Worm (Caenorhabditis elegans) whole organism, L3 larva: Measurements from ENCODE around the gene cyp-35B1.

ENCODE experiments used
- R02D3.7 ChIP-seq: fragments of 150-350 bp; optimal IDR thresholded peaks from 2 replicates; lab custom pipeline; 2014; ENCODE audit warnings: missing biosample characterization, missing genetic modification characterization
- aly-2 ChIP-seq: fragments of 150-350 bp; optimal IDR thresholded peaks from 2 replicates; lab custom pipeline; 2014; ENCODE audit warnings: missing biosample characterization, missing genetic modification characterization
- ama-1 ChIP-seq: fragments of 150-350 bp; optimal IDR thresholded peaks from 2 replicates; lab custom pipeline; 2018
- ceh-16 ChIP-seq: sonication (generic microtip); optimal IDR thresholded peaks from 2 replicates; lab custom pipeline; 2017; ENCODE audit warnings: missing biosample characterization, missing genetic modification characterization
- ceh-28 ChIP-seq: fragments of 150-350 bp; optimal IDR thresholded peaks from 2 replicates; lab custom pipeline; 2014; ENCODE audit warnings: missing biosample characterization, missing genetic modification reagents, missing genetic modification characterization
- ceh-82 ChIP-seq: fragments of 150-350 bp; optimal IDR thresholded peaks from 2 replicates; lab custom pipeline; 2014; ENCODE audit warnings: missing biosample characterization, missing genetic modification characterization
- ceh-9 ChIP-seq: sonication (generic microtip); optimal IDR thresholded peaks from 2 replicates; lab custom pipeline; 2018; ENCODE audit warnings: missing biosample characterization, missing genetic modification characterization
- egl-27 ChIP-seq: sonication (generic microtip); optimal IDR thresholded peaks from 4 replicates; lab custom pipeline; 2017; ENCODE audit warnings: missing biosample characterization, missing genetic modification reagents, missing genetic modification characterization
- egl-5 ChIP-seq: fragments of 150-350 bp; optimal IDR thresholded peaks from 2 replicates; lab custom pipeline; 2017; ENCODE audit warnings: missing biosample characterization, missing genetic modification reagents, missing genetic modification characterization, inconsistent platforms
- elt-1 ChIP-seq: fragments of 150-350 bp; optimal IDR thresholded peaks from 2 replicates; lab custom pipeline; 2014; ENCODE audit warnings: missing biosample characterization, missing genetic modification characterization
- elt-2 ChIP-seq: sonication (generic microtip); optimal IDR thresholded peaks from 2 replicates; lab custom pipeline; 2016; ENCODE audit warnings: missing genetic modification reagents, mild to moderate bottlenecking, missing genetic modification characterization, missing compliant biosample characterization
- elt-3 ChIP-seq, 3 experiments: fragments of 150-350 bp in 1 of 3; sonication (generic microtip) in 2 of 3; optimal IDR thresholded peaks; 2 replicates in 2 of 3; 4 replicates in 1 of 3; lab custom pipeline; 2014 to 2017; ENCODE audit warnings: missing biosample characterization in 3 of 3, missing genetic modification characterization in 3 of 3
- eor-1 ChIP-seq, 2 experiments: fragments of 150-350 bp; optimal IDR thresholded peaks; 2 replicates each; lab custom pipeline; 2014 to 2018; ENCODE audit warnings: missing biosample characterization in 2 of 2, missing genetic modification characterization in 2 of 2
- fkh-10 ChIP-seq: sonication (generic microtip); optimal IDR thresholded peaks from 2 replicates; lab custom pipeline; 2017; ENCODE audit warnings: missing biosample characterization, missing genetic modification reagents, missing genetic modification characterization
- fkh-2 ChIP-seq: fragments of 150-350 bp; optimal IDR thresholded peaks from 2 replicates; lab custom pipeline; 2014; ENCODE audit warnings: missing biosample characterization, missing genetic modification reagents, missing genetic modification characterization
- fos-1 ChIP-seq: fragments of 150-350 bp; optimal IDR thresholded peaks from 2 replicates; lab custom pipeline; 2014; ENCODE audit warnings: missing biosample characterization, missing genetic modification characterization
- hmg-11 ChIP-seq: sonication (generic microtip); optimal IDR thresholded peaks from 2 replicates; lab custom pipeline; 2016; ENCODE audit warnings: missing genetic modification characterization, missing compliant biosample characterization
- jun-1 ChIP-seq: fragments of 150-350 bp; optimal IDR thresholded peaks from 2 replicates; lab custom pipeline; 2014; ENCODE audit warnings: missing biosample characterization, missing genetic modification reagents, missing genetic modification characterization
- lin-15B ChIP-seq: fragments of 150-350 bp; optimal IDR thresholded peaks from 2 replicates; lab custom pipeline; 2014; ENCODE audit warnings: missing biosample characterization, missing genetic modification characterization
- lin-39 ChIP-seq: fragments of 150-350 bp; optimal IDR thresholded peaks from 2 replicates; lab custom pipeline; 2018; ENCODE audit warnings: missing biosample characterization, missing genetic modification reagents, missing genetic modification characterization
- lsy-12 ChIP-seq: sonication (generic microtip); optimal IDR thresholded peaks from 2 replicates; lab custom pipeline; 2016; ENCODE audit warnings: mild to moderate bottlenecking, missing genetic modification characterization, missing compliant biosample characterization
- mdl-1 ChIP-seq: fragments of 150-350 bp; optimal IDR thresholded peaks from 2 replicates; lab custom pipeline; 2014; ENCODE audit warnings: missing biosample characterization, missing genetic modification characterization
- mml-1 ChIP-seq: fragments of 150-350 bp; sonication (generic microtip); optimal IDR thresholded peaks from 3 replicates; lab custom pipeline; 2014; ENCODE audit warnings: missing biosample characterization, missing genetic modification characterization
- nfya-1 ChIP-seq: sonication (generic microtip); optimal IDR thresholded peaks from 2 replicates; lab custom pipeline; 2017; ENCODE audit warnings: missing genetic modification characterization, mild to moderate bottlenecking, missing compliant biosample characterization, antibody characterized with exemption, moderate library complexity; ENCODE audit not compliant: insufficient read depth
- nhr-12 ChIP-seq: fragments of 150-350 bp; optimal IDR thresholded peaks from 2 replicates; lab custom pipeline; 2014; ENCODE audit warnings: missing biosample characterization, missing genetic modification characterization
- nhr-23 ChIP-seq: fragments of 150-350 bp; optimal IDR thresholded peaks from 2 replicates; lab custom pipeline; 2014; ENCODE audit warnings: missing biosample characterization, missing genetic modification reagents, missing genetic modification characterization
- nhr-237 ChIP-seq: fragments of 150-350 bp; optimal IDR thresholded peaks from 2 replicates; lab custom pipeline; 2014; ENCODE audit warnings: missing biosample characterization, missing genetic modification characterization
- nhr-25 ChIP-seq: sonication (generic microtip); optimal IDR thresholded peaks from 2 replicates; lab custom pipeline; 2017; ENCODE audit warnings: missing biosample characterization, missing genetic modification characterization
- nhr-28 ChIP-seq: fragments of 150-350 bp; optimal IDR thresholded peaks from 2 replicates; lab custom pipeline; 2014; ENCODE audit warnings: missing biosample characterization, missing genetic modification characterization
- nhr-43 ChIP-seq: sonication (generic microtip); optimal IDR thresholded peaks from 2 replicates; lab custom pipeline; 2016; ENCODE audit warnings: mild to moderate bottlenecking, missing genetic modification characterization, missing compliant biosample characterization; ENCODE audit not compliant: poor library complexity, severe bottlenecking
- nhr-67 ChIP-seq: fragments of 150-350 bp; optimal IDR thresholded peaks from 2 replicates; lab custom pipeline; 2014; ENCODE audit warnings: missing biosample characterization, missing genetic modification characterization
- pqm-1 ChIP-seq: fragments of 150-350 bp; optimal IDR thresholded peaks from 2 replicates; lab custom pipeline; 2017; ENCODE audit warnings: missing biosample characterization, missing genetic modification characterization, inconsistent platforms
- sea-2 ChIP-seq: fragments of 150-350 bp; sonication (generic microtip); optimal IDR thresholded peaks from 4 replicates; lab custom pipeline; 2014; ENCODE audit warnings: missing biosample characterization, missing genetic modification reagents, missing genetic modification characterization
- skn-1 ChIP-seq: fragments of 150-350 bp; optimal IDR thresholded peaks from 2 replicates; lab custom pipeline; 2014; ENCODE audit warnings: missing biosample characterization, missing genetic modification characterization
- snpc-4 ChIP-seq: fragments of 150-350 bp; optimal IDR thresholded peaks from 2 replicates; lab custom pipeline; 2014; ENCODE audit warnings: missing biosample characterization, missing genetic modification characterization
- tbx-2 ChIP-seq: sonication (generic microtip); optimal IDR thresholded peaks from 2 replicates; lab custom pipeline; 2016; ENCODE audit warnings: mild to moderate bottlenecking, missing genetic modification characterization, missing compliant biosample characterization
- unc-39 ChIP-seq: sonication (generic microtip); optimal IDR thresholded peaks from 4 replicates; lab custom pipeline; 2017; ENCODE audit warnings: missing biosample characterization, missing genetic modification characterization
- unc-62 ChIP-seq: fragments of 150-350 bp; sonication (generic microtip); optimal IDR thresholded peaks from 4 replicates; lab custom pipeline; 2014; ENCODE audit warnings: missing biosample characterization, missing genetic modification reagents, missing genetic modification characterization
- zag-1 ChIP-seq: fragments of 150-350 bp; optimal IDR thresholded peaks from 2 replicates; lab custom pipeline; 2014; ENCODE audit warnings: missing biosample characterization, missing genetic modification characterization
- ztf-11 ChIP-seq: fragments of 150-350 bp; optimal IDR thresholded peaks from 2 replicates; lab custom pipeline; 2014; ENCODE audit warnings: missing biosample characterization, missing genetic modification characterization
- ztf-4 ChIP-seq: fragments of 150-350 bp; optimal IDR thresholded peaks from 2 replicates; lab custom pipeline; 2014; ENCODE audit warnings: missing biosample characterization, missing genetic modification characterization

cyp-35B1 gene

ce11 chrV:3929099-3929498 lies 9.7 kb upstream of the cyp-35B1 start, which contains the start of gene srx-64:
Gene srx-64 (plus strand): TSS chrV:3929399.
- no peak for TF ChIP-seq lin-15B
- TF ChIP-seq elt-3 (tag; optimal IDR thresholded peaks at IDR 0.05; lab: Kevin White, UChicago): no peak
- TF ChIP-seq nhr-43 (tag; lab: Kevin White, UChicago): no peak
- TF ChIP-seq zag-1 (tag; lab: Kevin White, UChicago): no peak
- TF ChIP-seq ceh-16: no peak
- TF ChIP-seq elt-1 (tag; lab: Kevin White, UChicago): no peak
- TF ChIP-seq ztf-4 (tag; lab: Kevin White, UChicago): no peak
- TF ChIP-seq mml-1 (tag; lab: Kevin White, UChicago): no peak
- no peak for TF ChIP-seq ama-1
- no peak for TF ChIP-seq nfya-1
- TF ChIP-seq unc-62: no peak
- TF ChIP-seq nhr-67 (tag; lab: Kevin White, UChicago): no peak
- no peak for TF ChIP-seq mdl-1 (tag; lab: Kevin White, UChicago)
- no peak for TF ChIP-seq nhr-28 (tag; lab: Kevin White, UChicago)
- TF ChIP-seq snpc-4 (tag; lab: Kevin White, UChicago): no peak
- TF ChIP-seq ceh-9 (tag; lab: Kevin White, UChicago): no peak
- no peak for TF ChIP-seq nhr-25
- no peak for TF ChIP-seq nhr-237 (tag; lab: Kevin White, UChicago)
- no peak for TF ChIP-seq egl-27 (tag; lab: Kevin White, UChicago)

DNA sequence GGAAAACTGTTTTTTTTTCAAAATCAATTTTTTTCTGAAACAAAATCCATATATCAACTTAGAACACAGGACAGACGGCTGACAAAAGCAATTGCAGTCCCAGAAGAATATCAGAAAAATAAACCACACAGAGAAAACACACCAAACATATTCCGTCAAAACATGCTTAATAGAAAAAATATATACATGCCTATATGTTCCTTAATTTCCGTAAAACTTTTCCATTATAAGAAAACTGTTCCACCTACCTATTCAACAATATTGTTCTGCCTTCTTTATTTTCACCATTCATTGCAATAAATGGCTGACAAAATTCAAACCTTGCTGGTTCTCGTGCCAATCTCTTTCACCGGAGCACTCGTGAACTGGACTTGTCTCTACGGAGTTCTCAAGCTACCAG lies 7.5 kb upstream of the cyp-35B1 start, which contains the start of gene srx-63:
Gene srx-63, plus strand, starts transcription at position 301 of the 400 bp plus-strand sequence.
- TF ChIP-seq unc-39 (tag; lab: Kevin White, UChicago): no peak
- TF ChIP-seq lin-39 (tag; lab: Kevin White, UChicago): no peak
- no peak for TF ChIP-seq tbx-2 (tag; lab: Kevin White, UChicago)
- no peak for TF ChIP-seq fos-1 (tag; lab: Kevin White, UChicago)
- TF ChIP-seq lin-15B: no peak
- TF ChIP-seq nfya-1: no peak
- no peak for TF ChIP-seq nhr-67 (tag; lab: Kevin White, UChicago)
- no peak for TF ChIP-seq ceh-82
- no peak for TF ChIP-seq mml-1 (tag; lab: Kevin White, UChicago)
- TF ChIP-seq elt-1 (tag; lab: Kevin White, UChicago): no peak
- TF ChIP-seq aly-2 (tag; lab: Kevin White, UChicago): no peak
- TF ChIP-seq jun-1 (tag; lab: Kevin White, UChicago): no peak
- no peak for TF ChIP-seq egl-5 (tag; lab: Kevin White, UChicago)
- no peak for TF ChIP-seq eor-1 (tag; optimal IDR thresholded peaks at IDR 0.05; lab: Kevin White, UChicago)
- TF ChIP-seq nhr-237 (tag; lab: Kevin White, UChicago): no peak
- TF ChIP-seq nhr-23 (tag; lab: Kevin White, UChicago): no peak

DNA sequence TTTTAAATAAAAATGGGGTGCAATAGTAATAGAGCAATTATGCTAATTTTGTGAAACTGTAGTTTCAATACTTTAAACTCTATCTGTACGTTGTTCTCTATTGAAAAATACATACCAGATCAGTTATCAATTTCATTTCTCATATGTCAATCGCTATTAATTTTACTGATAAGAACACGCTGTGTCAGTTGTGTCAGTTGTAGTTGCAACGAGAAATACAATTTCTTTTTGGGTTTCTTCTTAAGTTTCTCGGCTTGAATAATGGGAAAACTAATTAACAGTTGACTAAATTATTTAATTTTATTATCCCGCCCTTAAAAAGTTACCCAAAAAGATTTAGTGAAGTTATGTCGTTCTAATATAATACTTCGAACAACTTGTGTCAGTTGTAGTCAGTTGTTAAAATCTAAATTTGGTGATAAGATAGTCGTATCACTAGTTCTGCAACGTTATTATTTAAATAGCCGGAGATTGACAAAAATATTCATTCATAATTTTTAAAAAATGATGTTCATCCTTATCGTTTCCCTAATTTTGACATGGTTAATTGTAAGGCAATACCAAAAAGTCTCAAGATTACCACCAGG lies 2.8 kb upstream of the cyp-35B1 start, which contains the start of gene cyp-35A5:
Gene cyp-35A5, plus strand, starts transcription at position 435 of the 587 bp plus-strand sequence.
- TF ChIP-seq elt-2 (peak; percentile 78), ceh-16 (no peak), snpc-4 (tag; lab: Kevin White, UChicago) (no peak), nhr-12 (tag; lab: Kevin White, UChicago) (no peak), pqm-1 (tag; lab: Kevin White, UChicago) (peak; percentile 0), ceh-28 (tag; lab: Kevin White, UChicago) (no peak), skn-1 (no peak), zag-1 (tag; lab: Kevin White, UChicago) (no peak), fkh-2 (tag; lab: Kevin White, UChicago) (no peak), egl-5 (tag; lab: Kevin White, UChicago) (no peak), nhr-43 (tag; lab: Kevin White, UChicago) (no peak), nhr-25 (no peak), unc-39 (tag; lab: Kevin White, UChicago) (no peak), nfya-1 (no peak), R02D3.7 (no peak)

DNA sequence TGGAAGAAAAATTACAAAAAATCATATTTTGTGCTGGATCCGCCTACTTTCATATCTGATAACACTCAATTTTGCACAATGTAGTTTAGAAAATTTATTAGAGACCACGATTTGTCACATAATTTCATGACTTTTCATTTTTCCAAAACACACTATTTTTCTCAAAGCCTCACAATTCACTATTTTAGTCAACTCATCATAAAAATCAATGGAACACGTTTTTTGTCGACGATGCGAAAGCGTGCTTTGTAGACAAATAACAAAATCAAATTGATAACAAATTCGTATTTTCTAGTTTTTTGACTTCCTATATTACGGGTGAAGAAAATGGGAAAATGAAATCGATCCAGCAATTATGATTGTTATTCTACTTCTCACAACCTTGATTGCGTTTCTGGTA lies 3.0 kb downstream of the cyp-35B1 start, which contains the start of gene cyp-35B2:
Gene cyp-35B2, plus strand, starts transcription at position 301 of the 400 bp plus-strand sequence.
- TF ChIP-seq mdl-1 (tag; lab: Kevin White, UChicago) (no peak), ceh-16 (no peak), nhr-28 (tag; lab: Kevin White, UChicago) (no peak), unc-62 (no peak), eor-1 (tag; optimal IDR thresholded peaks at IDR 0.05; lab: Kevin White, UChicago) (no peak), jun-1 (tag; lab: Kevin White, UChicago) (no peak), lsy-12 (tag; lab: Kevin White, UChicago) (no peak), fkh-10 (GFP tag; lab: Kevin White, UChicago) (no peak), egl-27 (tag; lab: Kevin White, UChicago) (no peak), ztf-11 (tag; lab: Kevin White, UChicago) (no peak), egl-5 (tag; lab: Kevin White, UChicago) (no peak), sea-2 (GFP tag; lab: Kevin White, UChicago) (no peak), ama-1 (no peak), fos-1 (tag; lab: Kevin White, UChicago) (no peak), ceh-9 (tag; lab: Kevin White, UChicago) (no peak), aly-2 (tag; lab: Kevin White, UChicago) (no peak), hmg-11 (no peak)
